Worm (Caenorhabditis elegans) whole organism, L3 larva: ENCODE results near the gene R07C12.1.

Source experiments
- ama-1 ChIP-seq: fragments of 150-350 bp; optimal IDR thresholded peaks from 2 replicates; lab custom pipeline; 2018
- ceh-16 ChIP-seq: sonication (generic microtip); optimal IDR thresholded peaks from 2 replicates; lab custom pipeline; 2017; ENCODE audit warnings: missing biosample characterization, missing genetic modification characterization
- ceh-82 ChIP-seq: fragments of 150-350 bp; optimal IDR thresholded peaks from 2 replicates; lab custom pipeline; 2014; ENCODE audit warnings: missing biosample characterization, missing genetic modification characterization
- ceh-9 ChIP-seq: sonication (generic microtip); optimal IDR thresholded peaks from 2 replicates; lab custom pipeline; 2018; ENCODE audit warnings: missing biosample characterization, missing genetic modification characterization
- daf-12 ChIP-seq: fragments of 150-350 bp; optimal IDR thresholded peaks from 2 replicates; lab custom pipeline; 2014; ENCODE audit warnings: missing biosample characterization, missing genetic modification reagents, missing genetic modification characterization
- egl-27 ChIP-seq: sonication (generic microtip); optimal IDR thresholded peaks from 4 replicates; lab custom pipeline; 2017; ENCODE audit warnings: missing biosample characterization, missing genetic modification reagents, missing genetic modification characterization
- elt-1 ChIP-seq: fragments of 150-350 bp; optimal IDR thresholded peaks from 2 replicates; lab custom pipeline; 2014; ENCODE audit warnings: missing biosample characterization, missing genetic modification characterization
- elt-2 ChIP-seq: sonication (generic microtip); optimal IDR thresholded peaks from 2 replicates; lab custom pipeline; 2016; ENCODE audit warnings: missing genetic modification reagents, mild to moderate bottlenecking, missing genetic modification characterization, missing compliant biosample characterization
- elt-3 ChIP-seq, 3 experiments: fragments of 150-350 bp in 1 of 3; sonication (generic microtip) in 2 of 3; optimal IDR thresholded peaks; 2 replicates in 2 of 3; 4 replicates in 1 of 3; lab custom pipeline; 2014 to 2017; ENCODE audit warnings: missing biosample characterization in 3 of 3, missing genetic modification characterization in 3 of 3
- fkh-10 ChIP-seq: sonication (generic microtip); optimal IDR thresholded peaks from 2 replicates; lab custom pipeline; 2017; ENCODE audit warnings: missing biosample characterization, missing genetic modification reagents, missing genetic modification characterization
- hmg-11 ChIP-seq: sonication (generic microtip); optimal IDR thresholded peaks from 2 replicates; lab custom pipeline; 2016; ENCODE audit warnings: missing genetic modification characterization, missing compliant biosample characterization
- jun-1 ChIP-seq: fragments of 150-350 bp; optimal IDR thresholded peaks from 2 replicates; lab custom pipeline; 2014; ENCODE audit warnings: missing biosample characterization, missing genetic modification reagents, missing genetic modification characterization
- lin-15B ChIP-seq: fragments of 150-350 bp; optimal IDR thresholded peaks from 2 replicates; lab custom pipeline; 2014; ENCODE audit warnings: missing biosample characterization, missing genetic modification characterization
- lsy-12 ChIP-seq: sonication (generic microtip); optimal IDR thresholded peaks from 2 replicates; lab custom pipeline; 2016; ENCODE audit warnings: mild to moderate bottlenecking, missing genetic modification characterization, missing compliant biosample characterization
- mdl-1 ChIP-seq: fragments of 150-350 bp; optimal IDR thresholded peaks from 2 replicates; lab custom pipeline; 2014; ENCODE audit warnings: missing biosample characterization, missing genetic modification characterization
- nfya-1 ChIP-seq: sonication (generic microtip); optimal IDR thresholded peaks from 2 replicates; lab custom pipeline; 2017; ENCODE audit warnings: missing genetic modification characterization, mild to moderate bottlenecking, missing compliant biosample characterization, antibody characterized with exemption, moderate library complexity; ENCODE audit not compliant: insufficient read depth
- nhr-11 ChIP-seq: fragments of 150-350 bp; optimal IDR thresholded peaks from 2 replicates; lab custom pipeline; 2014; ENCODE audit warnings: missing biosample characterization, missing genetic modification characterization
- nhr-12 ChIP-seq: fragments of 150-350 bp; optimal IDR thresholded peaks from 2 replicates; lab custom pipeline; 2014; ENCODE audit warnings: missing biosample characterization, missing genetic modification characterization
- nhr-23 ChIP-seq: fragments of 150-350 bp; optimal IDR thresholded peaks from 2 replicates; lab custom pipeline; 2014; ENCODE audit warnings: missing biosample characterization, missing genetic modification reagents, missing genetic modification characterization
- nhr-237 ChIP-seq: fragments of 150-350 bp; optimal IDR thresholded peaks from 2 replicates; lab custom pipeline; 2014; ENCODE audit warnings: missing biosample characterization, missing genetic modification characterization
- nhr-25 ChIP-seq: sonication (generic microtip); optimal IDR thresholded peaks from 2 replicates; lab custom pipeline; 2017; ENCODE audit warnings: missing biosample characterization, missing genetic modification characterization
- nhr-28 ChIP-seq: fragments of 150-350 bp; optimal IDR thresholded peaks from 2 replicates; lab custom pipeline; 2014; ENCODE audit warnings: missing biosample characterization, missing genetic modification characterization
- nhr-43 ChIP-seq: sonication (generic microtip); optimal IDR thresholded peaks from 2 replicates; lab custom pipeline; 2016; ENCODE audit warnings: mild to moderate bottlenecking, missing genetic modification characterization, missing compliant biosample characterization; ENCODE audit not compliant: poor library complexity, severe bottlenecking
- nhr-67 ChIP-seq: fragments of 150-350 bp; optimal IDR thresholded peaks from 2 replicates; lab custom pipeline; 2014; ENCODE audit warnings: missing biosample characterization, missing genetic modification characterization
- nhr-76 ChIP-seq: fragments of 150-350 bp; sonication (generic microtip); optimal IDR thresholded peaks from 5 replicates; lab custom pipeline; 2014; ENCODE audit warnings: missing biosample characterization, missing genetic modification characterization
- nhr-77 ChIP-seq: fragments of 150-350 bp; optimal IDR thresholded peaks from 2 replicates; lab custom pipeline; 2014; ENCODE audit warnings: missing biosample characterization, missing genetic modification characterization
- pha-4 ChIP-seq: fragments of 150-350 bp; optimal IDR thresholded peaks from 2 replicates; lab custom pipeline; 2014; ENCODE audit warnings: missing biosample characterization, missing genetic modification reagents, missing genetic modification characterization
- pqm-1 ChIP-seq: fragments of 150-350 bp; optimal IDR thresholded peaks from 2 replicates; lab custom pipeline; 2017; ENCODE audit warnings: missing biosample characterization, missing genetic modification characterization, inconsistent platforms
- skn-1 ChIP-seq: fragments of 150-350 bp; optimal IDR thresholded peaks from 2 replicates; lab custom pipeline; 2014; ENCODE audit warnings: missing biosample characterization, missing genetic modification characterization
- tbx-2 ChIP-seq: sonication (generic microtip); optimal IDR thresholded peaks from 2 replicates; lab custom pipeline; 2016; ENCODE audit warnings: mild to moderate bottlenecking, missing genetic modification characterization, missing compliant biosample characterization
- unc-39 ChIP-seq: sonication (generic microtip); optimal IDR thresholded peaks from 4 replicates; lab custom pipeline; 2017; ENCODE audit warnings: missing biosample characterization, missing genetic modification characterization
- unc-62 ChIP-seq: fragments of 150-350 bp; sonication (generic microtip); optimal IDR thresholded peaks from 4 replicates; lab custom pipeline; 2014; ENCODE audit warnings: missing biosample characterization, missing genetic modification reagents, missing genetic modification characterization
- zag-1 ChIP-seq: fragments of 150-350 bp; optimal IDR thresholded peaks from 2 replicates; lab custom pipeline; 2014; ENCODE audit warnings: missing biosample characterization, missing genetic modification characterization
- ztf-4 ChIP-seq: fragments of 150-350 bp; optimal IDR thresholded peaks from 2 replicates; lab custom pipeline; 2014; ENCODE audit warnings: missing biosample characterization, missing genetic modification characterization

Gene R07C12.1

ce11 chrIV:4173789-4174188 lies 21.5 kb downstream of the R07C12.1 start, which contains the start of gene rnp-3:
TSS of gene rnp-3 (plus strand) at chrIV:4174089.
- TF ChIP-seq unc-62 (GFP tag; lab: Kevin White, UChicago) = no peak

DNA sequence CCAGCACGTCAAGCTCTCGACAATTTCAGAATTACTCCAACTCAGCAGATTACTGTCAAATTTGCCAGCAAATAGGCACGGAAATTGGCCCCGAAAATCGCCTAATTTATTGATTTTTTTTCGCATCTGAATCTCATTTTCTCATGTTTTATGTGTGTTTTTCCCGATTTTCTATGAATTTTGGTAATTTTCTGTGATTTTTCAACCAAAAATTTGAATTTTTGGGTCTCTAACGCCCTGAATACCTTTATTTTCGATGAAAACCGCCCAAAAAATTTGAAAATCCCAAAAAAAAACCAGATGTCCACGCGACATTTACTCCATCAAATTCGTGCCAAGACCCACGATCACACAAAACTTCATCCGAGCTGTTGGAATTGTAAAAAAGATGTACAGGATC lies 23.8 kb downstream of the R07C12.1 start, which contains the start of gene dnj-15:
Gene dnj-15, plus strand, starts transcription at position 301 of the 400 bp plus-strand sequence.
- TF ChIP-seq nhr-28 (tag; lab: Kevin White, UChicago) (no peak), nhr-43 (tag; lab: Kevin White, UChicago) (no peak), nhr-237 (tag; lab: Kevin White, UChicago) (no peak), nhr-23 (tag; lab: Kevin White, UChicago) (no peak), nhr-67 (tag; lab: Kevin White, UChicago) (no peak), ztf-4 (tag; lab: Kevin White, UChicago) (no peak), nhr-11 (no peak), mdl-1 (tag; lab: Kevin White, UChicago) (no peak), pqm-1 (tag; lab: Kevin White, UChicago) (no peak), lsy-12 (no peak), fkh-10 (no peak), nhr-76 (tag; lab: Kevin White, UChicago) (no peak), ceh-82 (tag; lab: Kevin White, UChicago) (no peak)

ce11 chrIV:4176659-4177058 lies 24.4 kb downstream of the R07C12.1 start:
- TF ChIP-seq skn-1 (tag; lab: Kevin White, UChicago) = no peak
- TF ChIP-seq tbx-2 (tag; lab: Kevin White, UChicago) = no peak
- TF ChIP-seq elt-3 (tag; optimal IDR thresholded peaks at IDR 0.05; lab: Kevin White, UChicago) = no peak
- no peak for TF ChIP-seq ama-1 (lab: Kevin White, UChicago)
- TF ChIP-seq unc-39 (tag; lab: Kevin White, UChicago) = no peak
- no peak for TF ChIP-seq nfya-1 (tag; lab: Kevin White, UChicago)
- TF ChIP-seq nhr-77 = no peak
- TF ChIP-seq hmg-11 (tag; lab: Kevin White, UChicago) = no peak
- no peak for TF ChIP-seq ceh-9 (tag; lab: Kevin White, UChicago)
- TF ChIP-seq elt-2 (tag; lab: Kevin White, UChicago) = no peak
- TF ChIP-seq pha-4 (tag; lab: Kevin White, UChicago) = no peak
- no peak for TF ChIP-seq fkh-10
- no peak for TF ChIP-seq ceh-16 (tag; lab: Kevin White, UChicago)
- no peak for TF ChIP-seq nhr-12 (tag; lab: Kevin White, UChicago)
- no peak for TF ChIP-seq egl-27
- TF ChIP-seq mdl-1 (tag; lab: Kevin White, UChicago) = no peak
- TF ChIP-seq nhr-28 (tag; lab: Kevin White, UChicago) = no peak
- TF ChIP-seq ztf-4 (tag; lab: Kevin White, UChicago) = no peak
- no peak for TF ChIP-seq elt-1 (tag; lab: Kevin White, UChicago)

- TF ChIP-seq pha-4 (tag; lab: Kevin White, UChicago) (no peak), ceh-82 (tag; lab: Kevin White, UChicago) (no peak), lin-15B (tag; lab: Kevin White, UChicago) (peak; percentile 19)
- TF ChIP-seq, all 47 proteins: peak for 1
Observed at ce11 chrIV:4177560-4177959, 25.3 kb downstream of the R07C12.1 start.

- TF ChIP-seq ceh-16 (tag; lab: Kevin White, UChicago) (no peak), daf-12 (tag; lab: Kevin White, UChicago) (no peak), ztf-4 (tag; lab: Kevin White, UChicago) (no peak), ama-1 (lab: Kevin White, UChicago) (no peak), nhr-43 (tag; lab: Kevin White, UChicago) (no peak), lin-15B (tag; lab: Kevin White, UChicago) (no peak), jun-1 (no peak), nhr-25 (no peak), zag-1 (tag; lab: Kevin White, UChicago) (no peak)
Observed at ce11 chrIV:4178424-4178823, 26.2 kb downstream of the R07C12.1 start, which contains the start of gene tsen-34. TSS of gene tsen-34 (plus strand) at chrIV:4178457.
